Worm (Caenorhabditis elegans): ENCODE data around the gene C06A8.6.

- TF ChIP-seq snpc-4 (tag; optimal IDR thresholded peaks at IDR 0.05) (no peak), ztf-11 (tag; optimal IDR thresholded peaks at IDR 0.05) (no peak), pha-4 (tag; optimal IDR thresholded peaks at IDR 0.05) (no peak), ces-1 (GFP tag; optimal IDR thresholded peaks at IDR 0.05) (no peak), nhr-28 (tag; optimal IDR thresholded peaks at IDR 0.05) (no peak), unc-62 (GFP tag; optimal IDR thresholded peaks at IDR 0.05) (no peak), mls-2 (tag; optimal IDR thresholded peaks at IDR 0.05) (no peak)
These were observed 6.0 kb downstream of the C06A8.6 start for ce11 chrII:7778273-7778672.
